Fruit fly (Drosophila melanogaster): ENCODE results near the gene CG46525.

The CG46525 gene

dm6 chr3L:17500315-17500985 lies 25.4 kb downstream of the CG46525 start:
- TF ChIP-seq CG15479 (GFP tag; optimal IDR thresholded peaks at IDR 0.05) (peak; percentile 76), CG4360 (GFP tag; IDR thresholded peaks at IDR 0.05) (peak; percentile 42; the same call in 1 of the 2 replicates), dan (GFP tag; IDR thresholded peaks at IDR 0.05) (no peak), nom (GFP tag; optimal IDR thresholded peaks at IDR 0.05) (peak; percentile 43), sens (GFP tag) (peak; percentile 10), CTCF (GFP tag; optimal IDR thresholded peaks at IDR 0.05) (peak; percentile 28), z (GFP tag; IDR thresholded peaks at IDR 0.05) (0 out of 3 replicates have a peak, but pooled peaks have one; percentile 36), vnd (GFP tag; IDR thresholded peaks at IDR 0.05; ENCODE audit: partially characterized antibody) (0 out of 3 replicates have a peak, but pooled peaks have one; percentile 11), wek (GFP tag; optimal IDR thresholded peaks at IDR 0.05) (no peak), CG15601 (tag; optimal IDR thresholded peaks at IDR 0.05) (no peak), bsh (GFP tag; optimal IDR thresholded peaks at IDR 0.05) (peak in 1 of 2 experiments; percentile 24), Trl (optimal IDR thresholded peaks at IDR 0.05) (peak in 1 of 2 experiments; percentile 28), Trl (GFP tag; optimal IDR thresholded peaks at IDR 0.05) (no peak), cg (GFP tag; optimal IDR thresholded peaks at IDR 0.05) (peak; percentile 64), Drgx (GFP tag; IDR thresholded peaks at IDR 0.05) (peak; percentile 38)

- TF ChIP-seq gem (tag; optimal IDR thresholded peaks at IDR 0.05) = no peak
- TF ChIP-seq Ada2b (GFP tag; IDR thresholded peaks at IDR 0.05) = no peak
- no peak for TF ChIP-seq az2 (GFP tag; optimal IDR thresholded peaks at IDR 0.05)
- TF ChIP-seq CG15514 (GFP tag; optimal IDR thresholded peaks at IDR 0.05) = no peak
- TF ChIP-seq sens (GFP tag) = peak; percentile 79
- TF ChIP-seq zfh1 (GFP tag; IDR thresholded peaks at IDR 0.05) = 0 out of 3 replicates have a peak, but pooled peaks have one; percentile 41
- TF ChIP-seq HmgD (GFP tag; optimal IDR thresholded peaks at IDR 0.05) = no peak
- TF ChIP-seq Awh (GFP tag; IDR thresholded peaks at IDR 0.05) = no peak
- no peak for TF ChIP-seq HLH54F (GFP tag; optimal IDR thresholded peaks at IDR 0.05)
- TF ChIP-seq slbo (GFP tag; IDR thresholded peaks at IDR 0.05) = peak; percentile 21; the same call in 1 of the 2 replicates
- no peak for TF ChIP-seq CG4404 (GFP tag; IDR thresholded peaks at IDR 0.05)
- no peak for TF ChIP-seq Lim3 (GFP tag; IDR thresholded peaks at IDR 0.05)
- no peak for TF ChIP-seq tgo (GFP tag; IDR thresholded peaks at IDR 0.05)
- peak; percentile 60 for TF ChIP-seq Drgx (GFP tag; IDR thresholded peaks at IDR 0.05)
- no peak for TF ChIP-seq tll (GFP tag; optimal IDR thresholded peaks at IDR 0.05)
- no peak for TF ChIP-seq Six4 (GFP tag; optimal IDR thresholded peaks at IDR 0.05)
- no peak for TF ChIP-seq gsb (GFP tag; IDR thresholded peaks at IDR 0.05)
- no peak for TF ChIP-seq caup (GFP tag; optimal IDR thresholded peaks at IDR 0.05; ENCODE audit: severe bottlenecking)
- no peak for TF ChIP-seq CG7963 (GFP tag; IDR thresholded peaks at IDR 0.05; ENCODE audit: partially characterized antibody)
- no peak for TF ChIP-seq CG17612 (GFP tag; IDR thresholded peaks at IDR 0.05)
- peak; percentile 77 for TF ChIP-seq lbe (GFP tag; optimal IDR thresholded peaks at IDR 0.05)
- TF ChIP-seq peb (GFP tag; IDR thresholded peaks at IDR 0.05) = no peak
- no peak for TF ChIP-seq CG16863 (GFP tag; optimal IDR thresholded peaks at IDR 0.05)
- peak; percentile 53 for TF ChIP-seq corto (GFP tag; optimal IDR thresholded peaks at IDR 0.05)
- TF ChIP-seq Sox102F (GFP tag; optimal IDR thresholded peaks at IDR 0.05) = peak; percentile 3
These were observed 27.2 kb downstream of the CG46525 start for dm6 chr3L:17502235-17502634.

dm6 chr3L:17504538-17504937 lies 29.5 kb downstream of the CG46525 start:
- TF ChIP-seq kah (GFP tag; optimal IDR thresholded peaks at IDR 0.05) (no peak), Drgx (GFP tag; IDR thresholded peaks at IDR 0.05) (peak; percentile 41; the same call in 1 of the 2 replicates), bsh (GFP tag; optimal IDR thresholded peaks at IDR 0.05) (peak in 1 of 2 experiments; percentile 44)
